Worm (Caenorhabditis elegans): ENCODE data around the gene acc-4.

Gene acc-4

DNA sequence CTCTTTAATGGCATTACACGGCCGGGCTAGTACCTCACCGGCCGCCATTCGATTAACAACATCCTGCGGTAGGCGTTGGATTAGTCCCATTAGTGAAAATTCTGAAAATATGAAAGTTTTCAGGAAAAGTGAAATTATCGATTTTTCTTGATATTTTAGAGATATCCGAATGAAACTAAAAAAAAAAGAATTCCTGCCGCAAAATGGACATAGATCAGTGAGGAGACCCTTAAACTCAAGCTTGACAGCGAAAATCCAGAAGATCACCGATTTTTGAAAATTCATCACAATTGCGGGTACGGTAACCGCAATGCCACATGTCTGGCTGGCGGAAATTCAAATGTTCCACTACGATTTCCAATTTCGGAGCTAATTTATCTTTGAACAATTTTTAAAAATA lies 30.5 kb upstream of the acc-4 start, which contains the start of gene mlh-1:
mlh-1 (minus strand) TSS at position 101 of the 400 bp plus-strand sequence.
- TF ChIP-seq egl-27 (tag; optimal IDR thresholded peaks at IDR 0.05) = no peak
- TF ChIP-seq ZK546.5 (tag; optimal IDR thresholded peaks at IDR 0.05) = no peak
- no peak for TF ChIP-seq nhr-21 (tag; optimal IDR thresholded peaks at IDR 0.05)
- TF ChIP-seq mab-5 (tag; optimal IDR thresholded peaks at IDR 0.05) = no peak
- no peak for TF ChIP-seq unc-62 (GFP tag; optimal IDR thresholded peaks at IDR 0.05)
- TF ChIP-seq ama-1 (optimal IDR thresholded peaks at IDR 0.05) = no peak
- no peak for TF ChIP-seq sma-3 (GFP tag; optimal IDR thresholded peaks at IDR 0.05)
- no peak for TF ChIP-seq nhr-129 (tag; optimal IDR thresholded peaks at IDR 0.05)
- no peak for TF ChIP-seq nhr-11 (tag; optimal IDR thresholded peaks at IDR 0.05)
- no peak for TF ChIP-seq F13H6.1 (tag; optimal IDR thresholded peaks at IDR 0.05)
- TF ChIP-seq nhr-10 (tag; optimal IDR thresholded peaks at IDR 0.05) = no peak
- TF ChIP-seq nhr-25 (tag; optimal IDR thresholded peaks at IDR 0.05) = no peak
- TF ChIP-seq snpc-4 (tag; optimal IDR thresholded peaks at IDR 0.05) = no peak
- TF ChIP-seq nhr-6 (tag; optimal IDR thresholded peaks at IDR 0.05) = no peak
- TF ChIP-seq ztf-1 (GFP tag; conservative IDR thresholded peaks at IDR 0.05) = no peak
- no peak for TF ChIP-seq alr-1 (tag; optimal IDR thresholded peaks at IDR 0.05)
- TF ChIP-seq nhr-77 (tag; optimal IDR thresholded peaks at IDR 0.05) = no peak

DNA sequence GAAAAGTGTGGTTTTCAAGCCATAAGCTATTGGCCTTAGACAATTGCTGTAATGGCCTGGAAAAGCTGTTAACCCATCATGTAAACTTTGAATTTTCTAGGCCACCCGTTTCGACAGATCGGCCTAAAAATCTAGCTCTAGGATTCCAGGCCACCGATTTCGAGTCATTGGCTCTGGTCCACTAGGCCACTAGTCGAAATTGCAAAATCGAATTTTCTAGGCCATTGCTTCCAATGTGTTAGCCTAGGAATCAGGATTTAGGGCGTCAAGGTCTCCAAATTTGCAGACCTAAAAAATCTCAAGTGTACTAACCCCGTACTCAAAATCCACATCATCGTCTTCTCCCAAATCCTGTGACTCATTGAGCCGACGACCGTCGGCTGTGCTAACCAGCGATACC lies 26.8 kb upstream of the acc-4 start:
- TF ChIP-seq gmeb-1 (tag; optimal IDR thresholded peaks at IDR 0.05) = no peak
- TF ChIP-seq lin-13 (GFP tag; optimal IDR thresholded peaks at IDR 0.05) = no peak
- TF ChIP-seq crh-2 (tag; optimal IDR thresholded peaks at IDR 0.05) = no peak
- TF ChIP-seq ZK546.5 (tag; optimal IDR thresholded peaks at IDR 0.05) = no peak
- no peak for TF ChIP-seq sma-9 (GFP tag; optimal IDR thresholded peaks at IDR 0.05)
- no peak for TF ChIP-seq sma-9 (tag; optimal IDR thresholded peaks at IDR 0.05)
- no peak for TF ChIP-seq elt-3 (tag; optimal IDR thresholded peaks at IDR 0.05)
- no peak for TF ChIP-seq nhr-23 (tag; optimal IDR thresholded peaks at IDR 0.05)
- TF ChIP-seq zag-1 (tag; optimal IDR thresholded peaks at IDR 0.05) = no peak
- no peak for TF ChIP-seq lsy-2 (tag; optimal IDR thresholded peaks at IDR 0.05)
- no peak for TF ChIP-seq F13H6.1 (tag; optimal IDR thresholded peaks at IDR 0.05)
- TF ChIP-seq blmp-1 (tag; optimal IDR thresholded peaks at IDR 0.05; ENCODE audit: insufficient read depth) = no peak
- TF ChIP-seq aly-2 (tag; optimal IDR thresholded peaks at IDR 0.05) = no peak
- no peak for TF ChIP-seq snpc-4 (tag; optimal IDR thresholded peaks at IDR 0.05)
- TF ChIP-seq nhr-11 (tag; optimal IDR thresholded peaks at IDR 0.05) = no peak
- TF ChIP-seq sem-4 (tag; optimal IDR thresholded peaks at IDR 0.05) = no peak

DNA sequence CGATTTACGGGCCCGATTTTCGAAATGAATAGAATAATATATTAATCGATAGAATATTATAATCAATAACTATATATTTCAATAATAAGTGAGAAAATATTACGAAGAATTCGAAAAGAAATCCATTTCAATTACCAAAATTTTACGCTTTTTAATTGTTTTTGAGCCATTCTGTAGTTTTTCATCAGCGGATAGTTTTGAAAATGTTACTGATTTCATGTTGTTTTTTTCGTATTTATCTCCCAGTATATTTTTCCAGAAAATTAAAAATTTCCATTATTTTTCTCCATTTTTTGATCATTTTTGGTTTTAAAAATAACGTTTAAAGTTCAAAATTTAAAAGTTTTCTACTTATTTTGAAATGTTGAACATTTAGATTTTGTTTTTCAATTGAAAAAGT lies 21.8 kb upstream of the acc-4 start, which contains the start of gene T28A8.3:
T28A8.3 (plus strand) TSS at position 301 of the 400 bp plus-strand sequence.
- TF ChIP-seq unc-39 (tag; optimal IDR thresholded peaks at IDR 0.05) (no peak), elt-1 (tag; optimal IDR thresholded peaks at IDR 0.05) (no peak), Y55F3AM.14 (GFP tag; optimal IDR thresholded peaks at IDR 0.05) (no peak), ztf-11 (tag; optimal IDR thresholded peaks at IDR 0.05) (no peak), ZK546.5 (tag; optimal IDR thresholded peaks at IDR 0.05) (no peak), nhr-11 (tag; optimal IDR thresholded peaks at IDR 0.05) (no peak), ceh-82 (tag; optimal IDR thresholded peaks at IDR 0.05) (no peak), skn-1 (tag; optimal IDR thresholded peaks at IDR 0.05) (no peak), crh-2 (tag; optimal IDR thresholded peaks at IDR 0.05) (no peak), nhr-6 (tag; optimal IDR thresholded peaks at IDR 0.05) (no peak), nhr-237 (tag; optimal IDR thresholded peaks at IDR 0.05) (no peak), mdl-1 (tag; optimal IDR thresholded peaks at IDR 0.05) (no peak), ztf-1 (GFP tag; conservative IDR thresholded peaks at IDR 0.05) (no peak), snpc-4 (tag; optimal IDR thresholded peaks at IDR 0.05) (no peak), lsy-2 (tag; optimal IDR thresholded peaks at IDR 0.05) (no peak), alr-1 (tag; optimal IDR thresholded peaks at IDR 0.05) (no peak)

DNA sequence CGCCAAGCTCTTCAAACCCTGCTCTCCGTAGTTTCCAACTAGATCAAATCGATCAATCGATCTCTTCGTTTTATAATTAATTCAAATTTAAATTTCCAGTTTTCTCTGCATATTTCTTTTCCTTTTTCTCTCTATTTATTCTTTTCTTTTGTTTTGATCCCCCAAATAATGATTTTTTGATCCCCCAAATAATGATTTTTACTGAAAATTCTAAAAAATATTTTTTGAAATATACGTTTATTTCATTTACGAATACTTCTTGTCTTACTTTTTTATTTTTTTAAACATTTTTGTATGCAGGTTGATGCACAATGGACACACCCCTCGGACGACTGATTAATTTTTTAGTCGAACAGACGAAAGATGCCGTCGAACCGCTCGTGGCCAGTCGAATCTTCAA lies 19.5 kb upstream of the acc-4 start, which contains the start of gene T28A8.4:
T28A8.4 (plus strand) TSS at position 301 of the 400 bp plus-strand sequence.
- TF ChIP-seq ama-1 (optimal IDR thresholded peaks at IDR 0.05) = no peak
- TF ChIP-seq ceh-82 (tag; optimal IDR thresholded peaks at IDR 0.05) = no peak
- no peak for TF ChIP-seq Y55F3AM.14 (GFP tag; optimal IDR thresholded peaks at IDR 0.05)
- TF ChIP-seq elt-1 (tag; optimal IDR thresholded peaks at IDR 0.05) = no peak
- no peak for TF ChIP-seq ztf-1 (GFP tag; conservative IDR thresholded peaks at IDR 0.05)
- TF ChIP-seq ceh-16 (tag; optimal IDR thresholded peaks at IDR 0.05) = no peak
- TF ChIP-seq peb-1 (tag; optimal IDR thresholded peaks at IDR 0.05) = no peak
- no peak for TF ChIP-seq lin-39 (tag; optimal IDR thresholded peaks at IDR 0.05)
- TF ChIP-seq mbf-1 (tag; optimal IDR thresholded peaks at IDR 0.05) = no peak
- no peak for TF ChIP-seq nhr-11 (tag; optimal IDR thresholded peaks at IDR 0.05)
- TF ChIP-seq sma-3 (GFP tag; optimal IDR thresholded peaks at IDR 0.05) = no peak
- TF ChIP-seq zag-1 (tag; optimal IDR thresholded peaks at IDR 0.05) = no peak
- TF ChIP-seq nhr-12 (tag; optimal IDR thresholded peaks at IDR 0.05) = no peak
- TF ChIP-seq sem-4 (tag; optimal IDR thresholded peaks at IDR 0.05) = no peak
- TF ChIP-seq nhr-21 (tag; optimal IDR thresholded peaks at IDR 0.05) = no peak
- TF ChIP-seq nhr-23 (tag; optimal IDR thresholded peaks at IDR 0.05) = no peak
- TF ChIP-seq nhr-25 (tag; optimal IDR thresholded peaks at IDR 0.05) = no peak
- TF ChIP-seq ZK546.5 (tag; optimal IDR thresholded peaks at IDR 0.05) = no peak
- no peak for TF ChIP-seq nhr-129 (tag; optimal IDR thresholded peaks at IDR 0.05)
- TF ChIP-seq unc-62 (GFP tag; optimal IDR thresholded peaks at IDR 0.05) = no peak

All from whole organism, L2 larva.